Fruit fly (Drosophila melanogaster) whole organism, embryonic: ENCODE measurements around the gene Dlc90F.

Source experiments
- CG10543 ChIP-seq: fragments of 200-800 bp; sonication (Bioruptor generic); optimal IDR thresholded peaks from 3 replicates; lab custom pipeline; 2017; ENCODE audit warnings: missing biosample characterization, mild to moderate bottlenecking, missing genetic modification characterization, moderate library complexity
- CG12155 ChIP-seq: fragments of 200-800 bp; sonication (Bioruptor generic); optimal IDR thresholded peaks from 3 replicates; lab custom pipeline; 2016; ENCODE audit warnings: missing biosample characterization, missing genetic modification characterization
- CG15479 ChIP-seq: fragments of 200-800 bp; sonication (Bioruptor generic); optimal IDR thresholded peaks from 3 replicates; lab custom pipeline; 2019; ENCODE audit warnings: missing biosample characterization, mild to moderate bottlenecking, missing genetic modification characterization, moderate library complexity
- CG15514 ChIP-seq: fragments of 200-800 bp; sonication (Bioruptor generic); optimal IDR thresholded peaks from 3 replicates; lab custom pipeline; 2017; ENCODE audit warnings: missing biosample characterization, missing genetic modification characterization, mild to moderate bottlenecking, moderate library complexity, missing genetic modification reagents
- CG15696 ChIP-seq: fragments of 200-800 bp; sonication (Bioruptor generic); optimal IDR thresholded peaks from 2 replicates; lab custom pipeline; 2019; ENCODE audit warnings: missing biosample characterization, mild to moderate bottlenecking, missing genetic modification characterization, moderate library complexity
- CG2199 ChIP-seq: fragments of 200-800 bp; sonication (Bioruptor generic); IDR thresholded peaks from 3 replicates; pipeline ENCODE4 v1.3.6; 2022; ENCODE audit warnings: missing biosample characterization, missing genetic modification characterization
- CG3163 ChIP-seq: fragments of 200-800 bp; sonication (Bioruptor generic); optimal IDR thresholded peaks from 3 replicates; lab custom pipeline; 2016; ENCODE audit warnings: missing biosample characterization, missing genetic modification characterization
- CG3847 ChIP-seq: fragments of 200-800 bp; sonication (Bioruptor generic); IDR thresholded peaks from 2 replicates; pipeline ENCODE4 v1.3.6; 2022; ENCODE audit warnings: missing biosample characterization, missing genetic modification characterization
- CG3995 ChIP-seq: fragments of 200-800 bp; sonication (Bioruptor generic); optimal IDR thresholded peaks from 3 replicates; lab custom pipeline; 2016; ENCODE audit warnings: missing biosample characterization, missing genetic modification characterization
- CG4328 ChIP-seq: fragments of 200-800 bp; sonication (Bioruptor generic); optimal IDR thresholded peaks from 3 replicates; lab custom pipeline; 2017; ENCODE audit warnings: missing biosample characterization, missing genetic modification reagents, missing genetic modification characterization
- CG4617 ChIP-seq: fragments of 200-800 bp; sonication (Bioruptor generic); optimal IDR thresholded peaks from 3 replicates; lab custom pipeline; 2016; ENCODE audit warnings: missing biosample characterization, missing genetic modification characterization, borderline replicate concordance
- CG7372 ChIP-seq: fragments of 200-800 bp; sonication (Bioruptor generic); IDR thresholded peaks from 2 replicates; pipeline ENCODE4 v1.3.6; 2022; ENCODE audit warnings: missing biosample characterization, missing genetic modification characterization
- CG8478 ChIP-seq: fragments of >200 bp; optimal IDR thresholded peaks from 2 replicates; lab custom pipeline; 2018
- CG9797 ChIP-seq: fragments of 200-800 bp; sonication (Bioruptor generic); optimal IDR thresholded peaks from 3 replicates; lab custom pipeline; 2018; ENCODE audit warnings: missing biosample characterization, mild to moderate bottlenecking, missing genetic modification characterization
- CTCF ChIP-seq: fragments of 200-800 bp; sonication (Bioruptor generic); optimal IDR thresholded peaks from 2 replicates; lab custom pipeline; 2017; ENCODE audit warnings: missing biosample characterization, mild to moderate bottlenecking, missing genetic modification characterization, moderate library complexity
- D19A ChIP-seq: fragments of 200-800 bp; optimal IDR thresholded peaks from 3 replicates; lab custom pipeline; 2019; ENCODE audit warnings: missing biosample characterization, mild to moderate bottlenecking, missing genetic modification characterization, moderate library complexity
- Deaf1 ChIP-seq: fragments of 200-800 bp; optimal IDR thresholded peaks from 3 replicates; lab custom pipeline; 2019; ENCODE audit warnings: missing biosample characterization, mild to moderate bottlenecking, missing genetic modification characterization, moderate library complexity
- Dip2 ChIP-seq: fragments of 200-800 bp; sonication (Bioruptor generic); IDR thresholded peaks from 2 replicates; pipeline ENCODE4 v1.3.6; 2022; ENCODE audit warnings: missing biosample characterization, missing genetic modification characterization
- Ets65A ChIP-seq: fragments of 200-800 bp; sonication (Bioruptor generic); peaks from one replicate; lab custom pipeline; 2016; ENCODE audit warnings: missing biosample characterization, missing genetic modification characterization
- Fer1 ChIP-seq: fragments of 200-800 bp; sonication (Bioruptor generic); optimal IDR thresholded peaks from 2 replicates; lab custom pipeline; 2017; ENCODE audit warnings: missing biosample characterization, mild to moderate bottlenecking, missing genetic modification characterization
- HmgZ ChIP-seq: fragments of 200-800 bp; sonication (Bioruptor generic); optimal IDR thresholded peaks from 2 replicates; lab custom pipeline; 2018; ENCODE audit warnings: missing biosample characterization, mild to moderate bottlenecking, missing genetic modification characterization
- Max ChIP-seq: fragments of 200-800 bp; sonication (Bioruptor generic); optimal IDR thresholded peaks from 2 replicates; lab custom pipeline; 2016; ENCODE audit warnings: missing biosample characterization, mild to moderate bottlenecking, missing genetic modification characterization
- Med ChIP-seq: fragments of 200-800 bp; sonication (Bioruptor generic); peaks from one replicate; lab custom pipeline; 2016; ENCODE audit warnings: missing biosample characterization, missing genetic modification characterization, mild to moderate bottlenecking, inconsistent platforms, moderate library complexity
- Pdp1 ChIP-seq, 2 experiments: fragments of 200-800 bp; sonication (Bioruptor generic); optimal IDR thresholded peaks; 3 replicates each; lab custom pipeline; 2016; ENCODE audit warnings: missing biosample characterization in 2 of 2, missing genetic modification characterization in 2 of 2, mild to moderate bottlenecking in 1 of 2, moderate library complexity in 1 of 2
- Sin3A ChIP-seq: fragments of >200 bp; optimal IDR thresholded peaks from 2 replicates; lab custom pipeline; 2018
- Sry-δ ChIP-seq: fragments of 200-800 bp; sonication (Bioruptor generic); optimal IDR thresholded peaks from 2 replicates; lab custom pipeline; 2016; ENCODE audit warnings: missing biosample characterization, missing genetic modification characterization
- YL-1 ChIP-seq: fragments of 200-800 bp; sonication (Bioruptor generic); optimal IDR thresholded peaks from 3 replicates; lab custom pipeline; 2017; ENCODE audit warnings: missing biosample characterization, mild to moderate bottlenecking, missing genetic modification characterization
- chinmo ChIP-seq: fragments of 200-800 bp; sonication (Bioruptor generic); IDR thresholded peaks from 4 replicates; pipeline ENCODE4 v1.3.6; 2022; ENCODE audit warnings: missing biosample characterization, missing genetic modification characterization; ENCODE audit not compliant: partially characterized antibody
- chm ChIP-seq: fragments of 200-800 bp; sonication (Bioruptor generic); IDR thresholded peaks from 2 replicates; pipeline ENCODE4 v1.3.6; 2022; ENCODE audit warnings: missing biosample characterization, missing genetic modification characterization
- chn ChIP-seq: fragments of 200-800 bp; sonication (Bioruptor generic); optimal IDR thresholded peaks from 2 replicates; lab custom pipeline; 2016; ENCODE audit warnings: missing biosample characterization, missing genetic modification characterization
- ci ChIP-seq: fragments of 200-800 bp; sonication (Bioruptor generic); IDR thresholded peaks from 3 replicates; pipeline ENCODE4 v1.3.6; 2022; ENCODE audit warnings: missing biosample characterization, missing genetic modification characterization
- cwo ChIP-seq: fragments of 200-800 bp; sonication (Bioruptor generic); optimal IDR thresholded peaks from 3 replicates; lab custom pipeline; 2017; ENCODE audit warnings: missing biosample characterization, missing genetic modification characterization, mild to moderate bottlenecking, moderate library complexity, missing genetic modification reagents
- dpn ChIP-seq, 2 experiments: fragments of 200-800 bp; sonication (Bioruptor generic); optimal IDR thresholded peaks; 3 replicates each; lab custom pipeline; 2016; ENCODE audit warnings: missing biosample characterization in 2 of 2, missing genetic modification characterization in 2 of 2
- dysf ChIP-seq: fragments of 200-800 bp; sonication (Bioruptor generic); IDR thresholded peaks from 3 replicates; pipeline ENCODE4 v1.3.6; 2022; ENCODE audit warnings: missing biosample characterization, missing genetic modification characterization
- gcm ChIP-seq: fragments of 200-800 bp; sonication (Bioruptor generic); optimal IDR thresholded peaks from 2 replicates; lab custom pipeline; 2019; ENCODE audit warnings: missing biosample characterization, mild to moderate bottlenecking, missing genetic modification characterization, moderate library complexity
- gfzf ChIP-seq: fragments of 200-800 bp; sonication (Bioruptor generic); optimal IDR thresholded peaks from 2 replicates; lab custom pipeline; 2016; ENCODE audit warnings: missing biosample characterization, mild to moderate bottlenecking, missing genetic modification characterization, moderate library complexity
- ind ChIP-seq: fragments of 200-800 bp; sonication (Bioruptor generic); optimal IDR thresholded peaks from 3 replicates; lab custom pipeline; 2016; ENCODE audit warnings: missing biosample characterization, missing genetic modification characterization
- org-1 ChIP-seq: fragments of 200-800 bp; sonication (Bioruptor generic); optimal IDR thresholded peaks from 2 replicates; lab custom pipeline; 2017; ENCODE audit warnings: missing biosample characterization, missing genetic modification characterization
- otp ChIP-seq: fragments of 200-800 bp; sonication (Bioruptor generic); IDR thresholded peaks from 3 replicates; pipeline ENCODE4, ENCODE4 v1.3.6; 2022; ENCODE audit warnings: missing biosample characterization, missing genetic modification characterization
- pzg ChIP-seq: fragments of 200-800 bp; sonication (Bioruptor generic); optimal IDR thresholded peaks from 3 replicates; lab custom pipeline; 2018; ENCODE audit warnings: missing biosample characterization, mild to moderate bottlenecking, missing genetic modification characterization, moderate library complexity
- row ChIP-seq: fragments of 200-800 bp; sonication (Bioruptor generic); IDR thresholded peaks from 3 replicates; pipeline ENCODE4 v1.3.6; 2022; ENCODE audit warnings: missing biosample characterization, missing genetic modification characterization
- schlank ChIP-seq: fragments of 200-800 bp; sonication (Bioruptor generic); optimal IDR thresholded peaks from 2 replicates; lab custom pipeline; 2018; ENCODE audit warnings: missing biosample characterization, mild to moderate bottlenecking, missing genetic modification characterization
- sens ChIP-seq: fragments of 200-800 bp; sonication (Bioruptor generic); peaks from one replicate; lab custom pipeline; 2016; ENCODE audit warnings: missing biosample characterization, missing genetic modification characterization
- sob ChIP-seq: fragments of 200-800 bp; sonication (Bioruptor generic); IDR thresholded peaks from 2 replicates; pipeline ENCODE4 v1.3.6; 2022; ENCODE audit warnings: missing biosample characterization, missing genetic modification characterization
- sr ChIP-seq: fragments of 200-800 bp; sonication (Bioruptor generic); IDR thresholded peaks from 3 replicates; pipeline ENCODE4 v1.3.6; 2022; ENCODE audit warnings: missing biosample characterization, missing genetic modification characterization
- sug ChIP-seq: fragments of 200-800 bp; optimal IDR thresholded peaks from 2 replicates; lab custom pipeline; 2019; ENCODE audit warnings: missing biosample characterization, mild to moderate bottlenecking, missing genetic modification characterization, moderate library complexity
- tin ChIP-seq: fragments of 200-800 bp; sonication (Bioruptor generic); optimal IDR thresholded peaks from 3 replicates; lab custom pipeline; 2016; ENCODE audit warnings: missing biosample characterization, missing genetic modification characterization
- vvl ChIP-seq: fragments of 200-800 bp; sonication (Bioruptor generic); IDR thresholded peaks from 2 replicates; pipeline ENCODE4 v1.3.6; 2022; ENCODE audit warnings: missing biosample characterization, missing genetic modification characterization
- zfh1 ChIP-seq: fragments of 200-800 bp; sonication (Bioruptor generic); IDR thresholded peaks from 3 replicates; pipeline ENCODE4 v1.3.6; 2022; ENCODE audit warnings: missing biosample characterization, missing genetic modification characterization

Dlc90F gene

dm6 chr3R:18249268-18249667 is 49.8 kb upstream of the Dlc90F start (continued):
- peak; percentile 40; the same call in 1 of the 3 replicates for TF ChIP-seq ci
- TF ChIP-seq CG2199, result peak; percentile 61; the same call in 1 of the 3 replicates
- TF ChIP-seq chm (GFP tag; lab: Robert Waterston, UW), result 0 out of 2 replicates have a peak, but pooled peaks have one; percentile 20
- peak; percentile 13 for TF ChIP-seq sug (tag; lab: Kevin White, UChicago)
- peak; percentile 30 for TF ChIP-seq CG10543 (GFP tag; lab: Kevin White, UChicago)
- TF ChIP-seq Pdp1 (GFP tag; optimal IDR thresholded peaks at IDR 0.05; lab: Kevin White, UChicago), result peak in 1 of 2 experiments; percentile 44
- peak; percentile 58 for TF ChIP-seq CG3163
- 0 out of 4 replicates have a peak, but pooled peaks have one; percentile 62 for TF ChIP-seq chinmo (GFP tag; lab: Robert Waterston, UW)
- no peak for TF ChIP-seq Max
- no peak for TF ChIP-seq Dip2
- 0 out of 2 replicates have a peak, but pooled peaks have one; percentile 30 for TF ChIP-seq sob (GFP tag; lab: Robert Waterston, UW)
- TF ChIP-seq CG12155 (GFP tag; lab: Kevin White, UChicago), result no peak
- no peak for TF ChIP-seq pzg (GFP tag; lab: Kevin White, UChicago)
- 0 out of 2 replicates have a peak, but pooled peaks have one; percentile 23 for TF ChIP-seq vvl (GFP tag; lab: Robert Waterston, UW)
- no peak for TF ChIP-seq CG15479
- no peak for TF ChIP-seq zfh1 (GFP tag; lab: Robert Waterston, UW)
- peak; percentile 23; the same call in 1 of the 2 replicates for TF ChIP-seq CG7372
- TF ChIP-seq D19A (tag; lab: Kevin White, UChicago), result no peak
- peak; percentile 53 for TF ChIP-seq Deaf1 (tag; lab: Kevin White, UChicago)
- TF ChIP-seq dpn (GFP tag; optimal IDR thresholded peaks at IDR 0.05; lab: Kevin White, UChicago), result no peak
- no peak for TF ChIP-seq ind (GFP tag; lab: Kevin White, UChicago)
- TF ChIP-seq CG4328, result no peak
- no peak for TF ChIP-seq otp (GFP tag; lab: Robert Waterston, UW)
- TF ChIP-seq dysf (GFP tag; lab: Robert Waterston, UW), result no peak

- TF ChIP-seq schlank (tag; lab: Kevin White, UChicago), result no peak
- TF ChIP-seq tin (GFP tag; lab: Kevin White, UChicago), result no peak
- TF ChIP-seq Med (GFP tag; lab: Kevin White, UChicago), result peak; percentile 60
- no peak for TF ChIP-seq sr (GFP tag; lab: Robert Waterston, UW)
- peak; percentile 88 for TF ChIP-seq Ets65A
- TF ChIP-seq org-1 (GFP tag; lab: Kevin White, UChicago), result no peak
- peak; percentile 34 for TF ChIP-seq sens (GFP tag; lab: Kevin White, UChicago)
Observed at dm6 chr3R:18250815-18251214, 48.2 kb upstream of the Dlc90F start, which contains the start of gene CG18598. Gene CG18598 (plus strand): TSS chr3R:18251115.

dm6 chr3R:18251876-18252275 is 47.2 kb upstream of the Dlc90F start:
- TF ChIP-seq cwo (GFP tag; lab: Kevin White, UChicago) (no peak), CG8478 (lab: Kevin White, UChicago) (peak; percentile 53), CG3995 (GFP tag; lab: Kevin White, UChicago) (no peak), Ets65A (peak; percentile 31), CG15696 (tag; lab: Kevin White, UChicago) (no peak)

dm6 chr3R:18252578-18252977 is 46.5 kb upstream of the Dlc90F start, which contains the start of gene CG12320:
Gene CG12320 (minus strand): TSS chr3R:18252734.
- TF ChIP-seq row (no peak), gfzf (GFP tag; lab: Kevin White, UChicago) (peak; percentile 11), CG4617 (peak; percentile 59), CTCF (GFP tag; lab: Kevin White, UChicago) (peak; percentile 10), HmgZ (tag; lab: Kevin White, UChicago) (peak; percentile 2), CG9797 (GFP tag; lab: Kevin White, UChicago) (peak; percentile 0), CG15514 (GFP tag; lab: Kevin White, UChicago) (peak; percentile 70), Fer1 (GFP tag; lab: Kevin White, UChicago) (peak; percentile 5), YL-1 (GFP tag; lab: Kevin White, UChicago) (peak; percentile 57), Sry-δ (GFP tag; lab: Kevin White, UChicago) (peak; percentile 41), Sin3A (lab: Kevin White, UChicago) (peak; percentile 8), sob (GFP tag; lab: Robert Waterston, UW) (no peak), chn (GFP tag; lab: Kevin White, UChicago) (no peak), CG3847 (GFP tag; lab: Robert Waterston, UW) (peak; percentile 53; the same call in 1 of the 2 replicates), gcm (GFP tag; lab: Kevin White, UChicago) (peak; percentile 50)
